Worm (Caenorhabditis elegans) whole organism, young adult: ENCODE data around the gene C18G1.7.

ENCODE experiments used
- C06A6.2 ChIP-seq: fragments of 200-800 bp; sonication (Bioruptor generic); conservative IDR thresholded peaks from 2 replicates; pipeline ENCODE4 v1.3.6; 2022; ENCODE audit warnings: missing genetic modification characterization, missing compliant biosample characterization
- C17E4.6 ChIP-seq: fragments of 200-800 bp; sonication (Bioruptor generic); IDR thresholded peaks from 2 replicates; pipeline ENCODE4 v1.3.6; 2022; ENCODE audit warnings: missing genetic modification reagents, missing genetic modification characterization, missing compliant biosample characterization
- D2030.7 ChIP-seq: fragments of 200-800 bp; sonication (Bioruptor generic); IDR thresholded peaks from 2 replicates; pipeline ENCODE4 v1.3.6; 2022; ENCODE audit warnings: missing genetic modification reagents, missing genetic modification characterization, missing compliant biosample characterization
- F22D6.2 ChIP-seq: sonication (generic microtip); optimal IDR thresholded peaks from 2 replicates; lab custom pipeline; 2016; ENCODE audit warnings: mild to moderate bottlenecking, missing genetic modification characterization, missing compliant biosample characterization
- F23B12.7 ChIP-seq: sonication (generic microtip); optimal IDR thresholded peaks from 2 replicates; lab custom pipeline; 2017; ENCODE audit warnings: missing genetic modification characterization, mild to moderate bottlenecking, missing compliant biosample characterization, antibody characterized with exemption, moderate library complexity; ENCODE audit not compliant: insufficient read depth
- F33H1.4 ChIP-seq: fragments of 200-800 bp; sonication (Bioruptor generic); IDR thresholded peaks from 2 replicates; pipeline ENCODE4 v1.3.6; 2022; ENCODE audit warnings: missing genetic modification reagents, missing genetic modification characterization, missing compliant biosample characterization
- F39B2.1 ChIP-seq: fragments of 200-800 bp; sonication (Bioruptor generic); IDR thresholded peaks from 2 replicates; pipeline ENCODE4 v1.3.6; 2022; ENCODE audit warnings: missing genetic modification reagents, missing genetic modification characterization, missing compliant biosample characterization
- K11D2.4 ChIP-seq: fragments of 200-800 bp; sonication (Bioruptor generic); IDR thresholded peaks from 2 replicates; pipeline ENCODE4 v1.3.6; 2022; ENCODE audit warnings: missing genetic modification reagents, missing genetic modification characterization, missing compliant biosample characterization
- K12H6.12 ChIP-seq: fragments of 200-800 bp; sonication (Bioruptor generic); optimal IDR thresholded peaks from 2 replicates; lab custom pipeline; 2018; ENCODE audit warnings: mild to moderate bottlenecking, missing genetic modification characterization, missing compliant biosample characterization
- T07F8.4 ChIP-seq: sonication (generic microtip); optimal IDR thresholded peaks from 2 replicates; lab custom pipeline; 2016; ENCODE audit warnings: mild to moderate bottlenecking, missing genetic modification characterization, moderate library complexity, missing compliant biosample characterization
- T26A5.8 ChIP-seq: sonication (generic microtip); optimal IDR thresholded peaks from 2 replicates; lab custom pipeline; 2016; ENCODE audit warnings: missing genetic modification characterization, missing compliant biosample characterization
- Y53G8AR.9 ChIP-seq: fragments of 200-800 bp; sonication (Bioruptor generic); conservative IDR thresholded peaks from 2 replicates; pipeline ENCODE4 v1.3.6; 2022; ENCODE audit warnings: missing genetic modification reagents, missing genetic modification characterization, missing compliant biosample characterization
- Y67H2A.10 ChIP-seq: fragments of 200-800 bp; sonication (Bioruptor generic); conservative IDR thresholded peaks from 2 replicates; pipeline ENCODE4 v1.3.6; 2022; ENCODE audit warnings: missing genetic modification reagents, missing genetic modification characterization, missing compliant biosample characterization
- ZK185.1 ChIP-seq: sonication (generic microtip); optimal IDR thresholded peaks from 2 replicates; lab custom pipeline; 2016; ENCODE audit warnings: mild to moderate bottlenecking, missing genetic modification characterization, missing compliant biosample characterization; ENCODE audit not compliant: poor library complexity, severe bottlenecking
- ama-1 ChIP-seq, 3 experiments: fragments of 150-350 bp in 1 of 3; sonication (generic microtip) in 2 of 3; optimal IDR thresholded peaks; 2 replicates each; lab custom pipeline; 2014 to 2018; ENCODE audit warnings: missing biosample characterization in 2 of 3, missing genetic modification characterization in 2 of 3, missing genetic modification reagents in 2 of 3
- aptf-3 ChIP-seq: fragments of 200-800 bp; sonication (Bioruptor generic); IDR thresholded peaks from 2 replicates; pipeline ENCODE4 v1.3.6; 2022; ENCODE audit warnings: missing genetic modification characterization, missing compliant biosample characterization
- atf-7 ChIP-seq: sonication (generic microtip); optimal IDR thresholded peaks from 2 replicates; lab custom pipeline; 2017; ENCODE audit warnings: mild to moderate bottlenecking, missing genetic modification characterization, missing compliant biosample characterization
- attf-3 ChIP-seq: fragments of 200-800 bp; sonication (Bioruptor generic); conservative IDR thresholded peaks from 2 replicates; pipeline ENCODE4 v1.3.6; 2022; ENCODE audit warnings: missing genetic modification reagents, missing genetic modification characterization, missing compliant biosample characterization
- attf-6 ChIP-seq: fragments of 200-800 bp; sonication (Bioruptor generic); IDR thresholded peaks from 2 replicates; pipeline ENCODE4 v1.3.6; 2022; ENCODE audit warnings: missing genetic modification reagents, missing genetic modification characterization, missing compliant biosample characterization
- bed-2 ChIP-seq: fragments of 200-800 bp; sonication (Bioruptor generic); IDR thresholded peaks from 2 replicates; pipeline ENCODE4 v1.3.6; 2022; ENCODE audit warnings: missing genetic modification reagents, missing genetic modification characterization, missing compliant biosample characterization
- cebp-2 ChIP-seq: fragments of 200-800 bp; sonication (Bioruptor generic); IDR thresholded peaks from 2 replicates; pipeline ENCODE4 v1.3.6; 2022; ENCODE audit warnings: missing genetic modification characterization, missing compliant biosample characterization
- ceh-100 ChIP-seq: fragments of 200-800 bp; sonication (Bioruptor generic); IDR thresholded peaks from 2 replicates; pipeline ENCODE4 v1.3.6; 2022; ENCODE audit warnings: missing genetic modification reagents, missing genetic modification characterization, missing compliant biosample characterization
- ceh-27 ChIP-seq: fragments of 200-800 bp; sonication (Bioruptor generic); optimal IDR thresholded peaks from 2 replicates; lab custom pipeline; 2018; ENCODE audit warnings: mild to moderate bottlenecking, missing genetic modification characterization, moderate library complexity, missing compliant biosample characterization
- ceh-40 ChIP-seq: fragments of 200-800 bp; sonication (Bioruptor generic); IDR thresholded peaks from 2 replicates; pipeline ENCODE4 v1.3.6; 2022; ENCODE audit warnings: missing genetic modification characterization, missing compliant biosample characterization
- dox-1 ChIP-seq: fragments of 200-800 bp; sonication (Bioruptor generic); IDR thresholded peaks from 2 replicates; pipeline ENCODE4 v1.3.6; 2022; ENCODE audit warnings: missing genetic modification reagents, missing genetic modification characterization, missing compliant biosample characterization
- dpl-1 ChIP-seq: fragments of 150-350 bp; optimal IDR thresholded peaks from 2 replicates; lab custom pipeline; 2014; ENCODE audit warnings: missing biosample characterization, missing genetic modification reagents, missing genetic modification characterization
- egrh-3 ChIP-seq: fragments of 200-800 bp; sonication (Bioruptor generic); IDR thresholded peaks from 2 replicates; pipeline ENCODE4 v1.3.6; 2022; ENCODE audit warnings: missing genetic modification reagents, missing genetic modification characterization, missing compliant biosample characterization
- ekl-4 ChIP-seq: fragments of 200-800 bp; sonication (Bioruptor generic); IDR thresholded peaks from 2 replicates; pipeline ENCODE4 v1.3.6; 2022; ENCODE audit warnings: missing genetic modification reagents, missing genetic modification characterization, missing compliant biosample characterization
- fkh-3 ChIP-seq: sonication (generic microtip); optimal IDR thresholded peaks from 2 replicates; lab custom pipeline; 2016; ENCODE audit warnings: mild to moderate bottlenecking, missing genetic modification characterization, missing compliant biosample characterization
- hlh-26 ChIP-seq: fragments of 200-800 bp; sonication (Bioruptor generic); conservative IDR thresholded peaks from 2 replicates; pipeline ENCODE4 v1.3.6; 2022; ENCODE audit warnings: missing genetic modification reagents, missing genetic modification characterization, missing compliant biosample characterization
- hmg-20 ChIP-seq: fragments of 200-800 bp; sonication (Bioruptor generic); IDR thresholded peaks from 2 replicates; pipeline ENCODE4 v1.3.6; 2022; ENCODE audit warnings: missing genetic modification reagents, missing genetic modification characterization, missing compliant biosample characterization
- hrde-1 ChIP-seq: sonication (generic microtip); optimal IDR thresholded peaks from 2 replicates; lab custom pipeline; 2016; ENCODE audit warnings: missing genetic modification characterization, mild to moderate bottlenecking, missing compliant biosample characterization, moderate library complexity, missing genotype, missing genetic modification reagents, borderline replicate concordance
- lir-1 ChIP-seq: fragments of 200-800 bp; sonication (Bioruptor generic); conservative IDR thresholded peaks from 2 replicates; pipeline ENCODE4 v1.3.6; 2022; ENCODE audit warnings: missing genetic modification reagents, missing genetic modification characterization, missing compliant biosample characterization
- lsl-1 ChIP-seq: fragments of 200-800 bp; sonication (Bioruptor generic); optimal IDR thresholded peaks from 2 replicates; lab custom pipeline; 2018; ENCODE audit warnings: mild to moderate bottlenecking, missing genetic modification characterization, moderate library complexity, missing compliant biosample characterization
- mcd-1 ChIP-seq: fragments of 200-800 bp; sonication (Bioruptor generic); IDR thresholded peaks from 2 replicates; pipeline ENCODE4 v1.3.6; 2022; ENCODE audit warnings: missing genetic modification reagents, missing genetic modification characterization, missing compliant biosample characterization
- mel-28 ChIP-seq: sonication (generic microtip); optimal IDR thresholded peaks from 2 replicates; lab custom pipeline; 2016; ENCODE audit warnings: borderline replicate concordance, mild to moderate bottlenecking, missing genetic modification characterization, missing compliant biosample characterization
- nhr-120 ChIP-seq: fragments of 200-800 bp; sonication (Bioruptor generic); IDR thresholded peaks from 2 replicates; pipeline ENCODE4 v1.3.6; 2022; ENCODE audit warnings: missing genetic modification characterization, missing compliant biosample characterization
- nhr-179 ChIP-seq: sonication (generic microtip); optimal IDR thresholded peaks from 2 replicates; lab custom pipeline; 2016; ENCODE audit warnings: mild to moderate bottlenecking, missing genetic modification characterization, missing compliant biosample characterization
- pbrm-1 ChIP-seq: fragments of 200-800 bp; sonication (Bioruptor generic); IDR thresholded peaks from 2 replicates; pipeline ENCODE4 v1.3.6; 2022; ENCODE audit warnings: missing genetic modification reagents, missing genetic modification characterization, missing compliant biosample characterization
- rcor-1 ChIP-seq: fragments of 200-800 bp; sonication (Bioruptor generic); IDR thresholded peaks from 2 replicates; pipeline ENCODE4 v1.3.6; 2022; ENCODE audit warnings: missing genetic modification reagents, missing genetic modification characterization, missing compliant biosample characterization
- rpc-1 ChIP-seq, 2 experiments: fragments of 150-350 bp in 1 of 2; sonication (generic microtip) in 1 of 2; optimal IDR thresholded peaks; 2 replicates each; lab custom pipeline; 2014 to 2018; ENCODE audit warnings: missing biosample characterization in 1 of 2, missing genetic modification characterization in 1 of 2, missing genetic modification reagents in 1 of 2, missing genotype in 1 of 2
- sea-2 ChIP-seq: fragments of 200-800 bp; sonication (Bioruptor generic); IDR thresholded peaks from 2 replicates; pipeline ENCODE4 v1.3.6; 2022; ENCODE audit warnings: missing genetic modification characterization, missing compliant biosample characterization
- tlf-1 ChIP-seq: fragments of 200-800 bp; sonication (Bioruptor generic); optimal IDR thresholded peaks from 2 replicates; lab custom pipeline; 2018; ENCODE audit warnings: mild to moderate bottlenecking, missing genetic modification characterization, missing compliant biosample characterization
- unc-130 ChIP-seq: sonication (generic microtip); optimal IDR thresholded peaks from 2 replicates; lab custom pipeline; 2016; ENCODE audit warnings: missing genetic modification reagents, missing genetic modification characterization, missing compliant biosample characterization
- xnd-1 ChIP-seq: sonication (generic microtip); optimal IDR thresholded peaks from 2 replicates; lab custom pipeline; 2016; ENCODE audit warnings: missing genotype, missing genetic modification reagents, missing genetic modification characterization, missing compliant biosample characterization
- zim-3 ChIP-seq: sonication (generic microtip); optimal IDR thresholded peaks from 2 replicates; lab custom pipeline; 2017; ENCODE audit warnings: mild to moderate bottlenecking, missing genetic modification characterization, moderate library complexity, missing compliant biosample characterization
- ztf-18 ChIP-seq: sonication (generic microtip); optimal IDR thresholded peaks from 2 replicates; lab custom pipeline; 2016; ENCODE audit warnings: missing genotype, mild to moderate bottlenecking, missing genetic modification characterization, missing compliant biosample characterization
- ztf-22 ChIP-seq: fragments of 200-800 bp; sonication (Bioruptor generic); optimal IDR thresholded peaks from 2 replicates; lab custom pipeline; 2018; ENCODE audit warnings: mild to moderate bottlenecking, missing genetic modification characterization, moderate library complexity, missing compliant biosample characterization

C18G1.7 gene

ce11 chrV:4754123-4754522, 8.8 kb downstream of the C18G1.7 start, which contains the start of gene hil-4 (continued):
- TF ChIP-seq ztf-18 (tag; lab: Kevin White, UChicago) (no peak), egrh-3 (GFP tag; lab: Robert Waterston, UW) (0 out of 2 replicates have a peak, but pooled peaks have one; percentile 17), F39B2.1 (GFP tag; lab: Robert Waterston, UW) (peak; percentile 99), attf-6 (GFP tag; lab: Robert Waterston, UW) (peak; percentile 32; the same call in 1 of the 2 replicates), ekl-4 (GFP tag; lab: Robert Waterston, UW) (peak; percentile 74; the same call in 1 of the 2 replicates), ama-1 (optimal IDR thresholded peaks at IDR 0.05; lab: Kevin White, UChicago) (no peak), ama-1 (GFP tag; optimal IDR thresholded peaks at IDR 0.05; lab: Kevin White, UChicago) (no peak), T26A5.8 (no peak), ceh-100 (no peak), lsl-1 (peak; percentile 74), D2030.7 (peak; percentile 90), hrde-1 (no peak), ceh-40 (GFP tag; lab: Robert Waterston, UW) (no peak), nhr-179 (no peak), pbrm-1 (GFP tag; lab: Robert Waterston, UW) (peak; percentile 89), dox-1 (GFP tag; lab: Robert Waterston, UW) (peak; percentile 87), dpl-1 (GFP tag; lab: Kevin White, UChicago) (peak; percentile 75), ztf-22 (GFP tag; lab: Kevin White, UChicago) (no peak), atf-7 (tag; lab: Kevin White, UChicago) (no peak), zim-3 (no peak), mel-28 (tag; lab: Kevin White, UChicago) (no peak), K11D2.4 (GFP tag; lab: Robert Waterston, UW) (no peak), F33H1.4 (GFP tag; lab: Robert Waterston, UW) (peak; percentile 79), nhr-120 (GFP tag; lab: Robert Waterston, UW) (no peak), cebp-2 (no peak), Y67H2A.10 (GFP tag; lab: Robert Waterston, UW) (peak; percentile 20; the same call in 1 of the 2 replicates), bed-2 (GFP tag; lab: Robert Waterston, UW) (0 out of 2 replicates have a peak, but pooled peaks have one; percentile 14), T07F8.4 (no peak), rcor-1 (GFP tag; lab: Robert Waterston, UW) (peak; percentile 47), C06A6.2 (GFP tag; lab: Robert Waterston, UW) (no peak), K12H6.12 (tag; lab: Kevin White, UChicago) (no peak), hlh-26 (GFP tag; lab: Robert Waterston, UW) (no peak), aptf-3 (no peak), F23B12.7 (tag; lab: Kevin White, UChicago) (no peak), unc-130 (GFP tag; lab: Kevin White, UChicago) (peak; percentile 24), fkh-3 (tag; lab: Kevin White, UChicago) (no peak), ceh-27 (GFP tag; lab: Kevin White, UChicago) (peak; percentile 21), F22D6.2 (tag; lab: Kevin White, UChicago) (no peak), mcd-1 (peak; percentile 42), C17E4.6 (GFP tag; lab: Robert Waterston, UW) (peak; percentile 57; the same call in 1 of the 2 replicates), hmg-20 (GFP tag; lab: Robert Waterston, UW) (no peak), tlf-1 (GFP tag; lab: Kevin White, UChicago) (no peak), rpc-1 (optimal IDR thresholded peaks at IDR 0.05; lab: Kevin White, UChicago) (no peak), rpc-1 (tag; optimal IDR thresholded peaks at IDR 0.05; lab: Kevin White, UChicago) (no peak), sea-2 (GFP tag; lab: Robert Waterston, UW) (no peak), attf-3 (no peak), Y53G8AR.9 (GFP tag; lab: Robert Waterston, UW) (no peak), ZK185.1 (tag; lab: Kevin White, UChicago) (no peak), lir-1 (GFP tag; lab: Robert Waterston, UW) (0 out of 2 replicates have a peak, but pooled peaks have one; percentile 35), xnd-1 (tag; lab: Kevin White, UChicago) (peak; percentile 80)
